Fruit fly (Drosophila melanogaster) whole organism, embryonic: Measurements from ENCODE around the gene CG5447.

ENCODE experiments used
- CG12155 ChIP-seq: fragments of 200-800 bp; sonication (Bioruptor generic); optimal IDR thresholded peaks from 3 replicates; lab custom pipeline; 2016; ENCODE audit warnings: missing biosample characterization, missing genetic modification characterization
- CG1233 ChIP-seq: fragments of 200-800 bp; sonication (Bioruptor generic); optimal IDR thresholded peaks from 4 replicates; lab custom pipeline; 2018; ENCODE audit warnings: missing biosample characterization, mild to moderate bottlenecking, missing genetic modification characterization
- CG12769 ChIP-seq: fragments of 200-800 bp; sonication (Bioruptor generic); optimal IDR thresholded peaks from 2 replicates; lab custom pipeline; 2019; ENCODE audit warnings: missing biosample characterization, mild to moderate bottlenecking, missing genetic modification characterization, moderate library complexity
- CG13894 ChIP-seq: fragments of 200-800 bp; sonication (Bioruptor generic); optimal IDR thresholded peaks from 3 replicates; lab custom pipeline; 2018; ENCODE audit warnings: missing biosample characterization, mild to moderate bottlenecking, missing genetic modification characterization, moderate library complexity
- CG1792 ChIP-seq: fragments of 200-800 bp; sonication (Bioruptor generic); optimal IDR thresholded peaks from 2 replicates; lab custom pipeline; 2016; ENCODE audit warnings: missing biosample characterization, missing genetic modification characterization
- CG32767 ChIP-seq: fragments of 200-800 bp; sonication (Bioruptor generic); IDR thresholded peaks from 2 replicates; pipeline ENCODE4 v1.3.6; 2022; ENCODE audit warnings: missing biosample characterization, missing genetic modification characterization
- CG33557 ChIP-seq: fragments of 200-800 bp; sonication (Bioruptor generic); optimal IDR thresholded peaks from 2 replicates; lab custom pipeline; 2019; ENCODE audit warnings: missing biosample characterization, mild to moderate bottlenecking, missing genetic modification characterization, moderate library complexity
- CG4730 ChIP-seq: fragments of 200-800 bp; sonication (Bioruptor generic); IDR thresholded peaks from 2 replicates; pipeline ENCODE4 v1.3.6; 2022; ENCODE audit warnings: missing biosample characterization, missing genetic modification characterization
- CG4820 ChIP-seq: fragments of 200-800 bp; sonication (Bioruptor generic); optimal IDR thresholded peaks from 3 replicates; lab custom pipeline; 2016; ENCODE audit warnings: missing biosample characterization, missing genetic modification characterization
- CG6854 ChIP-seq: fragments of 200-800 bp; sonication (Bioruptor generic); optimal IDR thresholded peaks from 3 replicates; lab custom pipeline; 2017; ENCODE audit warnings: missing biosample characterization, mild to moderate bottlenecking, missing genetic modification characterization
- CG7786 ChIP-seq: fragments of 200-800 bp; sonication (Bioruptor generic); optimal IDR thresholded peaks from 2 replicates; lab custom pipeline; 2016; ENCODE audit warnings: missing biosample characterization, missing genetic modification characterization
- CG7928 ChIP-seq: fragments of 200-800 bp; sonication (Bioruptor generic); optimal IDR thresholded peaks from 2 replicates; lab custom pipeline; 2017; ENCODE audit warnings: missing biosample characterization, mild to moderate bottlenecking, missing genetic modification characterization
- CG7987 ChIP-seq: fragments of 200-800 bp; sonication (Bioruptor generic); optimal IDR thresholded peaks from 2 replicates; lab custom pipeline; 2018; ENCODE audit warnings: missing biosample characterization, mild to moderate bottlenecking, missing genetic modification characterization, moderate library complexity
- CG8478 ChIP-seq: fragments of >200 bp; optimal IDR thresholded peaks from 2 replicates; lab custom pipeline; 2018
- CG9215 ChIP-seq: fragments of 200-800 bp; sonication (Bioruptor generic); IDR thresholded peaks from 2 replicates; pipeline ENCODE4 v1.3.6; 2022; ENCODE audit warnings: missing biosample characterization, missing genetic modification characterization
- CG9727 ChIP-seq: fragments of 200-800 bp; sonication (Bioruptor generic); optimal IDR thresholded peaks from 3 replicates; lab custom pipeline; 2017; ENCODE audit warnings: missing biosample characterization, mild to moderate bottlenecking, missing genetic modification characterization
- Dad ChIP-seq: fragments of 200-800 bp; sonication (Bioruptor generic); optimal IDR thresholded peaks from 3 replicates; lab custom pipeline; 2016; ENCODE audit warnings: missing biosample characterization, missing genetic modification characterization
- Dip3 ChIP-seq: fragments of 200-800 bp; sonication (Bioruptor generic); optimal IDR thresholded peaks from 3 replicates; lab custom pipeline; 2016; ENCODE audit warnings: missing biosample characterization, missing genetic modification characterization
- Doc3 ChIP-seq: fragments of 200-800 bp; sonication (Bioruptor generic); IDR thresholded peaks from 3 replicates; pipeline ENCODE4 v1.3.6; 2022; ENCODE audit warnings: missing biosample characterization, missing genetic modification characterization; ENCODE audit not compliant: partially characterized antibody
- Dref ChIP-seq: fragments of 200-800 bp; sonication (Bioruptor generic); IDR thresholded peaks from 2 replicates; pipeline ENCODE4 v1.3.6; 2022; ENCODE audit warnings: missing biosample characterization, missing genetic modification characterization
- Fer2 ChIP-seq: fragments of 200-800 bp; sonication (Bioruptor generic); optimal IDR thresholded peaks from 2 replicates; lab custom pipeline; 2018; ENCODE audit warnings: missing biosample characterization, mild to moderate bottlenecking, missing genetic modification characterization, moderate library complexity
- Gug ChIP-seq: fragments of 200-800 bp; sonication (Bioruptor generic); IDR thresholded peaks from 4 replicates; pipeline ENCODE4 v1.3.6; 2022; ENCODE audit warnings: missing biosample characterization, missing genetic modification characterization
- HLH4C ChIP-seq: fragments of 200-800 bp; sonication (Bioruptor generic); IDR thresholded peaks from 3 replicates; pipeline ENCODE4 v1.3.6; 2022; ENCODE audit warnings: missing biosample characterization, missing genetic modification characterization; ENCODE audit not compliant: partially characterized antibody
- Kr ChIP-seq: fragments of 200-800 bp; sonication (Bioruptor generic); optimal IDR thresholded peaks from 2 replicates; lab custom pipeline; 2017; ENCODE audit warnings: missing biosample characterization, mild to moderate bottlenecking, missing genetic modification characterization
- Lhr ChIP-seq: fragments of 200-800 bp; sonication (Bioruptor generic); optimal IDR thresholded peaks from 3 replicates; lab custom pipeline; 2017; ENCODE audit warnings: mild to moderate bottlenecking, missing biosample characterization, missing genetic modification reagents, missing genetic modification characterization
- Lim3 ChIP-seq: fragments of 200-800 bp; sonication (Bioruptor generic); IDR thresholded peaks from 2 replicates; pipeline ENCODE4 v1.3.6; 2022; ENCODE audit warnings: missing biosample characterization, missing genetic modification characterization
- MBD-R2 ChIP-seq: fragments of 200-800 bp; sonication (Bioruptor generic); IDR thresholded peaks from 2 replicates; pipeline ENCODE4 v1.3.6; 2022; ENCODE audit warnings: missing biosample characterization, missing genetic modification characterization
- Nf-YB ChIP-seq: fragments of 200-800 bp; sonication (Bioruptor generic); optimal IDR thresholded peaks from 3 replicates; lab custom pipeline; 2019; ENCODE audit warnings: missing biosample characterization, mild to moderate bottlenecking, missing genetic modification characterization, moderate library complexity
- Oli ChIP-seq: fragments of 200-800 bp; sonication (Bioruptor generic); optimal IDR thresholded peaks from 2 replicates; lab custom pipeline; 2018; ENCODE audit warnings: missing biosample characterization, mild to moderate bottlenecking, missing genetic modification characterization, moderate library complexity
- Sox102F ChIP-seq: fragments of 200-800 bp; sonication (Bioruptor generic); optimal IDR thresholded peaks from 2 replicates; lab custom pipeline; 2018; ENCODE audit warnings: missing biosample characterization, mild to moderate bottlenecking, missing genetic modification characterization, moderate library complexity
- Stat92E ChIP-seq, 3 experiments: fragments of >200 bp in 2 of 3; fragments of 200-800 bp in 1 of 3; sonication (Bioruptor generic) in 1 of 3; optimal IDR thresholded peaks; 2 replicates each; lab custom pipeline; 2017 to 2019; ENCODE audit warnings: missing biosample characterization in 3 of 3, missing genetic modification characterization in 3 of 3, mild to moderate bottlenecking in 1 of 3, moderate library complexity in 1 of 3
- amos ChIP-seq: fragments of 200-800 bp; sonication (Bioruptor generic); IDR thresholded peaks from 2 replicates; pipeline ENCODE4 v1.3.6; 2022; ENCODE audit warnings: missing biosample characterization, missing genetic modification characterization; ENCODE audit not compliant: partially characterized antibody
- caup ChIP-seq: fragments of 200-800 bp; sonication (Bioruptor generic); optimal IDR thresholded peaks from 3 replicates; lab custom pipeline; 2017; ENCODE audit warnings: missing biosample characterization, mild to moderate bottlenecking, missing genetic modification characterization, moderate library complexity; ENCODE audit not compliant: severe bottlenecking
- dm ChIP-seq: fragments of 200-800 bp; sonication (Bioruptor generic); optimal IDR thresholded peaks from 3 replicates; lab custom pipeline; 2016; ENCODE audit warnings: missing biosample characterization, missing genetic modification characterization
- fd3F ChIP-seq: fragments of 200-800 bp; sonication (Bioruptor generic); optimal IDR thresholded peaks from 2 replicates; lab custom pipeline; 2018; ENCODE audit warnings: missing biosample characterization, mild to moderate bottlenecking, missing genetic modification characterization, moderate library complexity
- gro ChIP-seq: fragments of 200-800 bp; sonication (Bioruptor generic); optimal IDR thresholded peaks from 2 replicates; lab custom pipeline; 2016; ENCODE audit warnings: missing biosample characterization, missing genetic modification characterization
- inv ChIP-seq: fragments of 200-800 bp; sonication (Bioruptor generic); IDR thresholded peaks from 2 replicates; pipeline ENCODE4 v1.3.6; 2022; ENCODE audit warnings: missing biosample characterization, missing genetic modification characterization; ENCODE audit not compliant: partially characterized antibody
- ken ChIP-seq: fragments of 200-800 bp; sonication (Bioruptor generic); IDR thresholded peaks from 3 replicates; pipeline ENCODE4 v1.3.6; 2022; ENCODE audit warnings: missing biosample characterization, missing genetic modification characterization
- knrl ChIP-seq: fragments of 200-800 bp; sonication (Bioruptor generic); IDR thresholded peaks from 3 replicates; pipeline ENCODE4 v1.3.6; 2022; ENCODE audit warnings: missing biosample characterization, missing genetic modification characterization; ENCODE audit not compliant: partially characterized antibody
- lbe ChIP-seq: fragments of 200-800 bp; sonication (Bioruptor generic); optimal IDR thresholded peaks from 2 replicates; lab custom pipeline; 2016; ENCODE audit warnings: missing biosample characterization, mild to moderate bottlenecking, missing genetic modification characterization
- nmo ChIP-seq: fragments of 200-800 bp; sonication (Bioruptor generic); optimal IDR thresholded peaks from 2 replicates; lab custom pipeline; 2018; ENCODE audit warnings: missing biosample characterization, mild to moderate bottlenecking, missing genetic modification characterization, moderate library complexity
- phol ChIP-seq: fragments of 200-800 bp; sonication (Bioruptor generic); optimal IDR thresholded peaks from 3 replicates; lab custom pipeline; 2018; ENCODE audit warnings: missing biosample characterization, mild to moderate bottlenecking, missing genetic modification characterization, moderate library complexity
- prd ChIP-seq, 3 experiments: fragments of >200 bp in 2 of 3; fragments of 200-800 bp in 1 of 3; sonication (Bioruptor generic) in 1 of 3; optimal IDR thresholded peaks in 2 of 3; IDR thresholded peaks in 1 of 3; 2 replicates in 2 of 3; 3 replicates in 1 of 3; pipeline versions ENCODE4 v1.3.6 to Lab custom; 2017 to 2022; ENCODE audit warnings: missing biosample characterization in 1 of 3, missing genetic modification characterization in 1 of 3
- sna ChIP-seq: fragments of 200-800 bp; sonication (Bioruptor generic); IDR thresholded peaks from 2 replicates; pipeline ENCODE4 v1.3.6; 2022; ENCODE audit warnings: missing biosample characterization, missing genetic modification characterization; ENCODE audit not compliant: partially characterized antibody
- tll ChIP-seq, 2 experiments: fragments of 200-800 bp in 1 of 2; fragments of >200 bp in 1 of 2; sonication (Bioruptor generic) in 1 of 2; optimal IDR thresholded peaks; 2 replicates each; lab custom pipeline; 2017 to 2019; ENCODE audit warnings: missing biosample characterization in 2 of 2, missing genetic modification characterization in 2 of 2, mild to moderate bottlenecking in 1 of 2, moderate library complexity in 1 of 2
- zen2 ChIP-seq: fragments of 200-800 bp; sonication (Bioruptor generic); IDR thresholded peaks from 3 replicates; pipeline ENCODE4 v1.3.6; 2022; ENCODE audit warnings: missing biosample characterization, missing genetic modification characterization; ENCODE audit not compliant: partially characterized antibody
- zf30C ChIP-seq: fragments of 200-800 bp; sonication (Bioruptor generic); optimal IDR thresholded peaks from 3 replicates; lab custom pipeline; 2018; ENCODE audit warnings: missing biosample characterization, mild to moderate bottlenecking, missing genetic modification characterization

The CG5447 gene

dm6 chr3R:26494247-26494646 lies 41.9 kb downstream of the CG5447 start (continued):
- TF ChIP-seq MBD-R2 (GFP tag; lab: Robert Waterston, UW) (no peak; the same call in 1 of the 2 replicates), CG1233 (GFP tag; lab: Kevin White, UChicago) (no peak), Dad (GFP tag; lab: Kevin White, UChicago) (no peak), amos (no peak), fd3F (GFP tag; lab: Kevin White, UChicago) (peak; percentile 38), CG33557 (GFP tag; lab: Kevin White, UChicago) (no peak), CG32767 (GFP tag; lab: Robert Waterston, UW) (0 out of 2 replicates have a peak, but pooled peaks have one; percentile 31), CG12769 (tag; lab: Kevin White, UChicago) (peak; percentile 47), dm (GFP tag; lab: Kevin White, UChicago) (no peak), inv (GFP tag; lab: Robert Waterston, UW) (no peak), Kr (no peak), Oli (no peak), CG8478 (lab: Kevin White, UChicago) (no peak), ken (GFP tag; lab: Robert Waterston, UW) (no peak), CG7928 (GFP tag; lab: Kevin White, UChicago) (no peak), Lim3 (GFP tag; lab: Robert Waterston, UW) (no peak), phol (tag; lab: Kevin White, UChicago) (no peak), gro (GFP tag; lab: Kevin White, UChicago) (no peak), tll (GFP tag; optimal IDR thresholded peaks at IDR 0.05; lab: Kevin White, UChicago) (no peak), CG4730 (GFP tag; lab: Robert Waterston, UW) (no peak), CG12155 (GFP tag; lab: Kevin White, UChicago) (no peak), CG1792 (GFP tag; lab: Kevin White, UChicago) (no peak), CG13894 (tag; lab: Kevin White, UChicago) (peak; percentile 69), CG7987 (GFP tag; lab: Kevin White, UChicago) (no peak), CG4820 (GFP tag; lab: Kevin White, UChicago) (no peak), Dref (GFP tag; lab: Robert Waterston, UW) (no peak), Dip3 (GFP tag; lab: Kevin White, UChicago) (peak; percentile 7), CG9215 (GFP tag; lab: Robert Waterston, UW) (peak; percentile 40; the same call in 1 of the 2 replicates), zen2 (GFP tag; lab: Robert Waterston, UW) (no peak), Doc3 (GFP tag; lab: Robert Waterston, UW) (no peak), CG9727 (GFP tag; lab: Kevin White, UChicago) (peak; percentile 28), Lhr (no peak), zf30C (GFP tag; lab: Kevin White, UChicago) (no peak), Nf-YB (GFP tag; lab: Kevin White, UChicago) (no peak), nmo (no peak), lbe (GFP tag; lab: Kevin White, UChicago) (no peak), caup (GFP tag; lab: Kevin White, UChicago) (peak; percentile 56), prd (optimal IDR thresholded peaks at IDR 0.05; lab: Kevin White, UChicago) (no peak), prd (GFP tag; IDR thresholded peaks at IDR 0.05; lab: Robert Waterston, UW) (peak; percentile 41; the same call in 1 of the 3 replicates), Gug (GFP tag; lab: Robert Waterston, UW) (no peak), CG6854 (GFP tag; lab: Kevin White, UChicago) (peak; percentile 38), Stat92E (GFP tag; optimal IDR thresholded peaks at IDR 0.05; lab: Kevin White, UChicago) (no peak), knrl (GFP tag; lab: Robert Waterston, UW) (no peak), Sox102F (peak; percentile 21), sna (no peak), CG7786 (GFP tag; lab: Kevin White, UChicago) (peak; percentile 1), HLH4C (no peak), Fer2 (tag; lab: Kevin White, UChicago) (peak; percentile 4)
